Fruit fly (Drosophila melanogaster): ENCODE measurements around the gene CG10748.

CG10748 gene

dm6 chr3L:13015195-13015822 lies 43.1 kb upstream of the CG10748 start, which contains the start of gene MICAL-like (continued):
- TF ChIP-seq Six4 (GFP tag; optimal IDR thresholded peaks at IDR 0.05) (no peak), CG11504 (tag; optimal IDR thresholded peaks at IDR 0.05) (no peak), kah (GFP tag; optimal IDR thresholded peaks at IDR 0.05) (no peak), CG18262 (tag; optimal IDR thresholded peaks at IDR 0.05) (no peak), CG10565 (GFP tag; optimal IDR thresholded peaks at IDR 0.05) (no peak), CG16779 (GFP tag; IDR thresholded peaks at IDR 0.05) (no peak), CG5953 (GFP tag; IDR thresholded peaks at IDR 0.05) (no peak), sd (tag; optimal IDR thresholded peaks at IDR 0.05) (no peak), pb (GFP tag; optimal IDR thresholded peaks at IDR 0.05) (no peak), zf30C (GFP tag; optimal IDR thresholded peaks at IDR 0.05) (no peak), lab (GFP tag; optimal IDR thresholded peaks at IDR 0.05) (no peak), CG14014 (GFP tag; IDR thresholded peaks at IDR 0.05) (peak; percentile 40; the same call in 1 of the 2 replicates), ERR (GFP tag; optimal IDR thresholded peaks at IDR 0.05) (no peak), mld (GFP tag; IDR thresholded peaks at IDR 0.05; ENCODE audit: partially characterized antibody) (peak; percentile 68; the same call in 1 of the 3 replicates), CG10431 (GFP tag; optimal IDR thresholded peaks at IDR 0.05) (no peak), bsh (GFP tag; optimal IDR thresholded peaks at IDR 0.05) (peak in 1 of 2 experiments; percentile 28), Aef1 (GFP tag; IDR thresholded peaks at IDR 0.05) (peak; percentile 36; the same call in 2 of the 3 replicates), Nf-YA (GFP tag; IDR thresholded peaks at IDR 0.05) (no peak), hth (optimal IDR thresholded peaks at IDR 0.05) (no peak), CG2712 (tag; optimal IDR thresholded peaks at IDR 0.05) (no peak), CG42726 (GFP tag; IDR thresholded peaks at IDR 0.05; ENCODE audit: partially characterized antibody) (0 out of 2 replicates have a peak, but pooled peaks have one; percentile 46), CG6683 (GFP tag; optimal IDR thresholded peaks at IDR 0.05) (no peak), D (optimal IDR thresholded peaks at IDR 0.05) (no peak), D (GFP tag; optimal IDR thresholded peaks at IDR 0.05) (no peak), gcm2 (GFP tag; optimal IDR thresholded peaks at IDR 0.05) (no peak), tin (GFP tag; optimal IDR thresholded peaks at IDR 0.05) (no peak), CG6254 (GFP tag; optimal IDR thresholded peaks at IDR 0.05) (no peak), CG4424 (GFP tag; optimal IDR thresholded peaks at IDR 0.05) (no peak), Lhr (GFP tag; optimal IDR thresholded peaks at IDR 0.05) (no peak), tap (tag; optimal IDR thresholded peaks at IDR 0.05) (no peak), Gug (GFP tag; IDR thresholded peaks at IDR 0.05) (no peak), fu2 (GFP tag; optimal IDR thresholded peaks at IDR 0.05) (no peak), CG10959 (GFP tag; IDR thresholded peaks at IDR 0.05) (peak; percentile 23; the same call in 1 of the 2 replicates), crp (GFP tag; optimal IDR thresholded peaks at IDR 0.05) (no peak), Usf (GFP tag; optimal IDR thresholded peaks at IDR 0.05) (no peak), cwo (GFP tag; optimal IDR thresholded peaks at IDR 0.05) (no peak), sens (GFP tag) (peak; percentile 87), CG18011 (GFP tag; optimal IDR thresholded peaks at IDR 0.05) (no peak), Dref (GFP tag; IDR thresholded peaks at IDR 0.05) (peak; percentile 66), CG11695 (GFP tag; IDR thresholded peaks at IDR 0.05) (no peak), pan (optimal IDR thresholded peaks at IDR 0.05) (no peak), pan (GFP tag; optimal IDR thresholded peaks at IDR 0.05 in 1 of 2, IDR thresholded peaks at IDR 0.05 in 1 of 2) (peak in 1 of 2 experiments; percentile 8), amos (GFP tag; IDR thresholded peaks at IDR 0.05; ENCODE audit: partially characterized antibody) (peak; percentile 73), kay (GFP tag; optimal IDR thresholded peaks at IDR 0.05) (peak; percentile 79), CG14965 (GFP tag; optimal IDR thresholded peaks at IDR 0.05; ENCODE audit: borderline replicate concordance) (no peak), CG8924 (tag; optimal IDR thresholded peaks at IDR 0.05) (no peak), CG13287 (GFP tag; IDR thresholded peaks at IDR 0.05; ENCODE audit: partially characterized antibody) (peak; percentile 89), jing (GFP tag; optimal IDR thresholded peaks at IDR 0.05) (no peak), ftz-f1 (GFP tag; optimal IDR thresholded peaks at IDR 0.05) (no peak), CG3995 (GFP tag; optimal IDR thresholded peaks at IDR 0.05) (peak; percentile 89)

All from whole organism, embryonic.